Fruit fly (Drosophila melanogaster) whole organism, embryonic: ENCODE measurements around the gene CG43347.

Experiments
- Abd-B ChIP-seq: fragments of 200-800 bp; sonication (Bioruptor generic); optimal IDR thresholded peaks from 2 replicates; lab custom pipeline; 2018; ENCODE audit warnings: missing biosample characterization, mild to moderate bottlenecking, missing genetic modification characterization, moderate library complexity
- CG10565 ChIP-seq: fragments of 200-800 bp; sonication (Bioruptor generic); optimal IDR thresholded peaks from 3 replicates; lab custom pipeline; 2016; ENCODE audit warnings: missing biosample characterization, mild to moderate bottlenecking, missing genetic modification characterization
- CG11695 ChIP-seq: fragments of 200-800 bp; sonication (Bioruptor generic); IDR thresholded peaks from 3 replicates; pipeline ENCODE4 v1.3.6; 2022; ENCODE audit warnings: missing biosample characterization, missing genetic modification characterization
- CG12071 ChIP-seq: fragments of 200-800 bp; sonication (Bioruptor generic); optimal IDR thresholded peaks from 3 replicates; lab custom pipeline; 2018; ENCODE audit warnings: missing biosample characterization, mild to moderate bottlenecking, missing genetic modification characterization
- CG13624 ChIP-seq: fragments of 200-800 bp; sonication (Bioruptor generic); optimal IDR thresholded peaks from 2 replicates; lab custom pipeline; 2016; ENCODE audit warnings: missing biosample characterization, missing genetic modification characterization
- CG14965 ChIP-seq: fragments of 200-800 bp; sonication (Bioruptor generic); optimal IDR thresholded peaks from 2 replicates; lab custom pipeline; 2016; ENCODE audit warnings: missing biosample characterization, missing genetic modification characterization, borderline replicate concordance
- CG15601 ChIP-seq: fragments of 200-800 bp; sonication (Bioruptor generic); optimal IDR thresholded peaks from 3 replicates; lab custom pipeline; 2019; ENCODE audit warnings: missing biosample characterization, mild to moderate bottlenecking, missing genetic modification characterization, moderate library complexity
- CG16779 ChIP-seq: fragments of 200-800 bp; sonication (Bioruptor generic); IDR thresholded peaks from 2 replicates; pipeline ENCODE4 v1.3.6; 2022; ENCODE audit warnings: missing biosample characterization, missing genetic modification characterization
- CG1832 ChIP-seq: fragments of 200-800 bp; sonication (Bioruptor generic); optimal IDR thresholded peaks from 2 replicates; lab custom pipeline; 2017; ENCODE audit warnings: missing biosample characterization, mild to moderate bottlenecking, missing genetic modification characterization, inconsistent platforms
- CG18599 ChIP-seq: fragments of 200-800 bp; sonication (Bioruptor generic); optimal IDR thresholded peaks from 3 replicates; lab custom pipeline; 2017; ENCODE audit warnings: missing biosample characterization, missing genetic modification characterization, mild to moderate bottlenecking, moderate library complexity, missing genetic modification reagents
- CG2875 ChIP-seq: fragments of 200-800 bp; sonication (Bioruptor generic); optimal IDR thresholded peaks from 2 replicates; lab custom pipeline; 2017; ENCODE audit warnings: missing biosample characterization, mild to moderate bottlenecking, missing genetic modification characterization, missing genetic modification reagents
- CG3281 ChIP-seq: fragments of 200-800 bp; sonication (Bioruptor generic); optimal IDR thresholded peaks from 3 replicates; lab custom pipeline; 2017; ENCODE audit warnings: missing biosample characterization, mild to moderate bottlenecking, missing genetic modification characterization
- CG34376 ChIP-seq: fragments of 200-800 bp; sonication (Bioruptor generic); optimal IDR thresholded peaks from 2 replicates; lab custom pipeline; 2018; ENCODE audit warnings: missing biosample characterization, mild to moderate bottlenecking, missing genetic modification characterization
- CG3726 ChIP-seq: fragments of 200-800 bp; sonication (Bioruptor generic); IDR thresholded peaks from 3 replicates; pipeline ENCODE4, ENCODE4 v1.3.6; 2022; ENCODE audit warnings: missing biosample characterization, missing genetic modification characterization
- CG3847 ChIP-seq: fragments of 200-800 bp; sonication (Bioruptor generic); IDR thresholded peaks from 2 replicates; pipeline ENCODE4 v1.3.6; 2022; ENCODE audit warnings: missing biosample characterization, missing genetic modification characterization
- CG6254 ChIP-seq: fragments of 200-800 bp; sonication (Bioruptor generic); optimal IDR thresholded peaks from 3 replicates; lab custom pipeline; 2017; ENCODE audit warnings: mild to moderate bottlenecking, missing biosample characterization, missing genetic modification reagents, missing genetic modification characterization
- CG7786 ChIP-seq: fragments of 200-800 bp; sonication (Bioruptor generic); optimal IDR thresholded peaks from 2 replicates; lab custom pipeline; 2016; ENCODE audit warnings: missing biosample characterization, missing genetic modification characterization
- CG7928 ChIP-seq: fragments of 200-800 bp; sonication (Bioruptor generic); optimal IDR thresholded peaks from 2 replicates; lab custom pipeline; 2017; ENCODE audit warnings: missing biosample characterization, mild to moderate bottlenecking, missing genetic modification characterization
- CG8290 ChIP-seq, 3 experiments: fragments of 200-800 bp; sonication (Bioruptor generic); optimal IDR thresholded peaks; 2 replicates each; lab custom pipeline; 2016 to 2019; ENCODE audit warnings: missing biosample characterization in 3 of 3, missing genetic modification characterization in 3 of 3, mild to moderate bottlenecking in 2 of 3, moderate library complexity in 1 of 3
- Dbx ChIP-seq: fragments of 200-800 bp; sonication (Bioruptor generic); IDR thresholded peaks from 3 replicates; pipeline ENCODE4 v1.3.6; 2022; ENCODE audit warnings: missing biosample characterization, missing genetic modification characterization
- Ets97D ChIP-seq: fragments of 200-800 bp; sonication (Bioruptor generic); optimal IDR thresholded peaks from 3 replicates; lab custom pipeline; 2016; ENCODE audit warnings: missing biosample characterization, missing genetic modification characterization
- HLH54F ChIP-seq: fragments of 200-800 bp; sonication (Bioruptor generic); optimal IDR thresholded peaks from 3 replicates; lab custom pipeline; 2016; ENCODE audit warnings: missing biosample characterization, missing genetic modification characterization
- Hmr ChIP-seq: fragments of 200-800 bp; sonication (Bioruptor generic); optimal IDR thresholded peaks from 3 replicates; lab custom pipeline; 2017; ENCODE audit warnings: mild to moderate bottlenecking, missing biosample characterization, missing genetic modification reagents, missing genetic modification characterization
- Myb ChIP-seq: fragments of 200-800 bp; sonication (Bioruptor generic); optimal IDR thresholded peaks from 2 replicates; lab custom pipeline; 2016; ENCODE audit warnings: missing biosample characterization, missing genetic modification characterization
- NC2α ChIP-seq: fragments of 200-800 bp; sonication (Bioruptor generic); optimal IDR thresholded peaks from 2 replicates; lab custom pipeline; 2016; ENCODE audit warnings: missing biosample characterization, missing genetic modification characterization
- NfI ChIP-seq: fragments of 200-800 bp; sonication (Bioruptor generic); optimal IDR thresholded peaks from 3 replicates; lab custom pipeline; 2018; ENCODE audit warnings: missing biosample characterization, mild to moderate bottlenecking, missing genetic modification characterization, moderate library complexity
- Oli ChIP-seq: fragments of 200-800 bp; sonication (Bioruptor generic); optimal IDR thresholded peaks from 2 replicates; lab custom pipeline; 2018; ENCODE audit warnings: missing biosample characterization, mild to moderate bottlenecking, missing genetic modification characterization, moderate library complexity
- Rfx ChIP-seq: fragments of 200-800 bp; sonication (Bioruptor generic); IDR thresholded peaks from 2 replicates; pipeline ENCODE4 v1.3.6; 2022; ENCODE audit warnings: missing biosample characterization, missing genetic modification characterization
- Ssrp ChIP-seq: fragments of 200-800 bp; sonication (Bioruptor generic); optimal IDR thresholded peaks from 2 replicates; lab custom pipeline; 2018; ENCODE audit warnings: missing biosample characterization, mild to moderate bottlenecking, missing genetic modification characterization, moderate library complexity
- Xrp1 ChIP-seq: fragments of 200-800 bp; sonication (Bioruptor generic); IDR thresholded peaks from 2 replicates; pipeline ENCODE4 v1.3.6; 2022; ENCODE audit warnings: missing biosample characterization, missing genetic modification characterization
- bigmax ChIP-seq: fragments of 200-800 bp; sonication (Bioruptor generic); optimal IDR thresholded peaks from 2 replicates; lab custom pipeline; 2018; ENCODE audit warnings: missing biosample characterization, mild to moderate bottlenecking, missing genetic modification characterization
- chif ChIP-seq, 2 experiments: fragments of 200-800 bp; sonication (Bioruptor generic); optimal IDR thresholded peaks; 3 replicates each; lab custom pipeline; 2016; ENCODE audit warnings: missing biosample characterization in 2 of 2, missing genetic modification characterization in 2 of 2
- chm ChIP-seq: fragments of 200-800 bp; sonication (Bioruptor generic); IDR thresholded peaks from 2 replicates; pipeline ENCODE4 v1.3.6; 2022; ENCODE audit warnings: missing biosample characterization, missing genetic modification characterization
- dan ChIP-seq: fragments of 200-800 bp; sonication (Bioruptor generic); IDR thresholded peaks from 2 replicates; pipeline ENCODE4 v1.3.6; 2022; ENCODE audit warnings: missing biosample characterization, missing genetic modification characterization
- fd96Cb ChIP-seq: fragments of 200-800 bp; sonication (Bioruptor generic); optimal IDR thresholded peaks from 2 replicates; lab custom pipeline; 2018; ENCODE audit warnings: missing biosample characterization, mild to moderate bottlenecking, missing genetic modification characterization, moderate library complexity
- grau ChIP-seq: fragments of 200-800 bp; optimal IDR thresholded peaks from 3 replicates; lab custom pipeline; 2019; ENCODE audit warnings: missing biosample characterization, mild to moderate bottlenecking, missing genetic modification characterization, moderate library complexity
- ind ChIP-seq: fragments of 200-800 bp; sonication (Bioruptor generic); optimal IDR thresholded peaks from 3 replicates; lab custom pipeline; 2016; ENCODE audit warnings: missing biosample characterization, missing genetic modification characterization
- jigr1 ChIP-seq: fragments of 200-800 bp; sonication (Bioruptor generic); IDR thresholded peaks from 3 replicates; pipeline ENCODE4 v1.3.6; 2022; ENCODE audit warnings: missing biosample characterization, missing genetic modification characterization
- kni ChIP-seq: fragments of 200-800 bp; sonication (Bioruptor generic); optimal IDR thresholded peaks from 3 replicates; lab custom pipeline; 2017; ENCODE audit warnings: mild to moderate bottlenecking, missing biosample characterization, missing genetic modification reagents, missing genetic modification characterization
- lov ChIP-seq, 2 experiments: fragments of 200-800 bp in 1 of 2; fragments of >200 bp in 1 of 2; sonication (Bioruptor generic) in 1 of 2; IDR thresholded peaks in 1 of 2; optimal IDR thresholded peaks in 1 of 2; 2 replicates in 1 of 2; 3 replicates in 1 of 2; pipeline versions ENCODE4 v1.3.6 to Lab custom; 2017 to 2022; ENCODE audit warnings: missing biosample characterization in 1 of 2, missing genetic modification characterization in 1 of 2
- onecut ChIP-seq: fragments of 200-800 bp; sonication (Bioruptor generic); IDR thresholded peaks from 2 replicates; pipeline ENCODE4 v1.3.6; 2022; ENCODE audit warnings: missing biosample characterization, missing genetic modification characterization
- org-1 ChIP-seq: fragments of 200-800 bp; sonication (Bioruptor generic); optimal IDR thresholded peaks from 2 replicates; lab custom pipeline; 2017; ENCODE audit warnings: missing biosample characterization, missing genetic modification characterization
- sr ChIP-seq: fragments of 200-800 bp; sonication (Bioruptor generic); IDR thresholded peaks from 3 replicates; pipeline ENCODE4 v1.3.6; 2022; ENCODE audit warnings: missing biosample characterization, missing genetic modification characterization
- ssp ChIP-seq: fragments of 200-800 bp; sonication (Bioruptor generic); IDR thresholded peaks from 2 replicates; pipeline ENCODE4 v1.3.6; 2022; ENCODE audit warnings: missing biosample characterization, missing genetic modification characterization
- tna ChIP-seq: fragments of 200-800 bp; sonication (Bioruptor generic); IDR thresholded peaks from 2 replicates; pipeline ENCODE4 v1.3.6; 2022; ENCODE audit warnings: missing biosample characterization, missing genetic modification characterization; ENCODE audit not compliant: partially characterized antibody
- ttk ChIP-seq: fragments of 200-800 bp; sonication (Bioruptor generic); IDR thresholded peaks from 2 replicates; pipeline ENCODE4 v2.1.2; 2022; ENCODE audit warnings: missing biosample characterization, missing genetic modification characterization
- zen2 ChIP-seq: fragments of 200-800 bp; sonication (Bioruptor generic); IDR thresholded peaks from 3 replicates; pipeline ENCODE4 v1.3.6; 2022; ENCODE audit warnings: missing biosample characterization, missing genetic modification characterization; ENCODE audit not compliant: partially characterized antibody
- zfh2 ChIP-seq: fragments of 200-800 bp; sonication (Bioruptor generic); optimal IDR thresholded peaks from 2 replicates; lab custom pipeline; 2016; ENCODE audit warnings: missing biosample characterization, missing genetic modification characterization

Gene CG43347

dm6 chrX:10602057-10602764, 17.8 kb downstream of the CG43347 start, which contains the start of gene CG1628 (continued):
- TF ChIP-seq CG2875 (GFP tag; lab: Kevin White, UChicago) (no peak), CG3281 (GFP tag; lab: Kevin White, UChicago) (no peak), CG14965 (no peak), NC2α (GFP tag; lab: Kevin White, UChicago) (peak; percentile 14), grau (tag; lab: Kevin White, UChicago) (peak; percentile 11), Dbx (peak; percentile 58; the same call in 2 of the 3 replicates), ttk (GFP tag; lab: Robert Waterston, UW) (no peak; the same call in 1 of the 2 replicates), HLH54F (GFP tag; lab: Kevin White, UChicago) (no peak), sr (GFP tag; lab: Robert Waterston, UW) (peak; percentile 64; the same call in 1 of the 3 replicates), chm (peak; percentile 64), Abd-B (no peak), CG34376 (GFP tag; lab: Kevin White, UChicago) (peak; percentile 77), NfI (GFP tag; lab: Kevin White, UChicago) (no peak), Rfx (GFP tag; lab: Robert Waterston, UW) (peak; percentile 59; the same call in 1 of the 2 replicates), fd96Cb (no peak), CG7786 (GFP tag; lab: Kevin White, UChicago) (no peak), dan (GFP tag; lab: Robert Waterston, UW) (no peak), zen2 (GFP tag; lab: Robert Waterston, UW) (peak; percentile 53; the same call in 2 of the 3 replicates), Ets97D (peak; percentile 67), Xrp1 (no peak), CG13624 (GFP tag; lab: Kevin White, UChicago) (no peak), bigmax (GFP tag; lab: Kevin White, UChicago) (peak; percentile 33), CG7928 (GFP tag; lab: Kevin White, UChicago) (no peak), CG10565 (GFP tag; lab: Kevin White, UChicago) (no peak), Ssrp (tag; lab: Kevin White, UChicago) (peak; percentile 1), CG15601 (tag; lab: Kevin White, UChicago) (peak; percentile 11), lov (optimal IDR thresholded peaks at IDR 0.05; lab: Kevin White, UChicago) (no peak), lov (GFP tag; IDR thresholded peaks at IDR 0.05; lab: Robert Waterston, UW) (0 out of 3 replicates have a peak, but pooled peaks have one; percentile 56), ind (no peak), kni (GFP tag; lab: Kevin White, UChicago) (peak; percentile 86), onecut (GFP tag; lab: Robert Waterston, UW) (peak; percentile 33), CG16779 (GFP tag; lab: Robert Waterston, UW) (no peak), CG11695 (GFP tag; lab: Robert Waterston, UW) (no peak), CG6254 (GFP tag; lab: Kevin White, UChicago) (peak; percentile 38), CG1832 (GFP tag; lab: Kevin White, UChicago) (peak; percentile 94), org-1 (peak; percentile 7), Myb (GFP tag; lab: Kevin White, UChicago) (no peak), jigr1 (no peak), Oli (tag; lab: Kevin White, UChicago) (no peak), CG3726 (no peak), ssp (no peak), CG18599 (peak; percentile 36), chif (GFP tag; optimal IDR thresholded peaks at IDR 0.05; lab: Kevin White, UChicago) (no peak), zfh2 (GFP tag; lab: Kevin White, UChicago) (no peak), Hmr (GFP tag; lab: Kevin White, UChicago) (peak; percentile 32), CG12071 (GFP tag; lab: Kevin White, UChicago) (peak; percentile 28), CG8290 (GFP tag; optimal IDR thresholded peaks at IDR 0.05; lab: Kevin White, UChicago) (peak; percentile 82), CG8290 (tag; optimal IDR thresholded peaks at IDR 0.05; lab: Kevin White, UChicago) (peak; percentile 64 to 85), tna (GFP tag; lab: Robert Waterston, UW) (peak; percentile 46; the same call in 1 of the 2 replicates), CG3847 (peak; percentile 20; the same call in 1 of the 2 replicates)
